Worm (Caenorhabditis elegans): ENCODE results near the gene F10E7.11.

DNA sequence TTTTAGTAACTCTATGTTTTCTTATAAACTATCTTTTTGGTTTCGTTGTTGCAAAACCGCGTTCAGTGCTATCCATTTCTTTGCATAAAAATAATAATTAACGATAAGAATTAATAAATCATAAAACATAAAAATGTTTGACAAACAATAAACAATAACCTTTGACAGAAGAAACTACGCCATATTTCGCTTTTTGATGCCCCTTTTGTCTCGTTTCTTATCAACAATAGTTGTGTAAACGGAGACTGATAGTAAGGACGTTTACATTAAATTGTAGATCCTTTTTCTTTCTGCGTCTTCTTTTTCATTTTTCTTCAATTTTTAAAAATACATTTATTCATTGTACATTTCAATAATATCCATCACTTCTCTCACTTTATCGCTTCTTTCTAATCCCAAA is 16.4 kb upstream of the F10E7.11 start:
- TF ChIP-seq tra-4 (tag; optimal IDR thresholded peaks at IDR 0.05) (no peak), aly-1 (tag; optimal IDR thresholded peaks at IDR 0.05) (no peak), sea-1 (GFP tag; conservative IDR thresholded peaks at IDR 0.05) (no peak), ceh-13 (GFP tag; optimal IDR thresholded peaks at IDR 0.05) (no peak), scrt-1 (GFP tag; IDR thresholded peaks at IDR 0.05) (no peak), ama-1 (optimal IDR thresholded peaks at IDR 0.05) (no peak), B0310.2 (tag; optimal IDR thresholded peaks at IDR 0.05) (no peak), hnd-1 (tag; optimal IDR thresholded peaks at IDR 0.05) (no peak), flt-1 (GFP tag; IDR thresholded peaks at IDR 0.05) (no peak), tbx-37 (GFP tag; conservative IDR thresholded peaks at IDR 0.05) (no peak), tbx-11 (GFP tag; IDR thresholded peaks at IDR 0.05) (no peak), hmbx-1 (tag; optimal IDR thresholded peaks at IDR 0.05) (no peak), ets-7 (tag; optimal IDR thresholded peaks at IDR 0.05) (no peak)

Data from whole organism, early embryonic.